Worm (Caenorhabditis elegans) whole organism, L3 larva: Measurements from ENCODE around the gene F13E9.12.
A peak's percentile ranks its signal among the peaks of the same experiment; 100 is the strongest.

Experiments
- ceh-16 ChIP-seq: sonication (generic microtip); optimal IDR thresholded peaks from 2 replicates; lab custom pipeline; 2017; ENCODE audit warnings: missing biosample characterization, missing genetic modification characterization
- ceh-28 ChIP-seq: fragments of 150-350 bp; optimal IDR thresholded peaks from 2 replicates; lab custom pipeline; 2014; ENCODE audit warnings: missing biosample characterization, missing genetic modification reagents, missing genetic modification characterization
- ceh-82 ChIP-seq: fragments of 150-350 bp; optimal IDR thresholded peaks from 2 replicates; lab custom pipeline; 2014; ENCODE audit warnings: missing biosample characterization, missing genetic modification characterization
- egl-27 ChIP-seq: sonication (generic microtip); optimal IDR thresholded peaks from 4 replicates; lab custom pipeline; 2017; ENCODE audit warnings: missing biosample characterization, missing genetic modification reagents, missing genetic modification characterization
- elt-1 ChIP-seq: fragments of 150-350 bp; optimal IDR thresholded peaks from 2 replicates; lab custom pipeline; 2014; ENCODE audit warnings: missing biosample characterization, missing genetic modification characterization
- fkh-10 ChIP-seq: sonication (generic microtip); optimal IDR thresholded peaks from 2 replicates; lab custom pipeline; 2017; ENCODE audit warnings: missing biosample characterization, missing genetic modification reagents, missing genetic modification characterization
- fos-1 ChIP-seq: fragments of 150-350 bp; optimal IDR thresholded peaks from 2 replicates; lab custom pipeline; 2014; ENCODE audit warnings: missing biosample characterization, missing genetic modification characterization
- lin-39 ChIP-seq: fragments of 150-350 bp; optimal IDR thresholded peaks from 2 replicates; lab custom pipeline; 2018; ENCODE audit warnings: missing biosample characterization, missing genetic modification reagents, missing genetic modification characterization
- nhr-11 ChIP-seq: fragments of 150-350 bp; optimal IDR thresholded peaks from 2 replicates; lab custom pipeline; 2014; ENCODE audit warnings: missing biosample characterization, missing genetic modification characterization
- nhr-25 ChIP-seq: sonication (generic microtip); optimal IDR thresholded peaks from 2 replicates; lab custom pipeline; 2017; ENCODE audit warnings: missing biosample characterization, missing genetic modification characterization
- nhr-76 ChIP-seq: fragments of 150-350 bp; sonication (generic microtip); optimal IDR thresholded peaks from 5 replicates; lab custom pipeline; 2014; ENCODE audit warnings: missing biosample characterization, missing genetic modification characterization
- pqm-1 ChIP-seq: fragments of 150-350 bp; optimal IDR thresholded peaks from 2 replicates; lab custom pipeline; 2017; ENCODE audit warnings: missing biosample characterization, missing genetic modification characterization, inconsistent platforms
- ztf-4 ChIP-seq: fragments of 150-350 bp; optimal IDR thresholded peaks from 2 replicates; lab custom pipeline; 2014; ENCODE audit warnings: missing biosample characterization, missing genetic modification characterization

ce11 chrIV:10881230-10881629 lies 6.8 kb upstream of the F13E9.12 start, which contains the start of gene F13E9.13:
- TF ChIP-seq nhr-11 (no peak), ceh-28 (tag; lab: Kevin White, UChicago) (peak; percentile 18), ceh-82 (tag; lab: Kevin White, UChicago) (no peak), ceh-16 (tag; lab: Kevin White, UChicago) (no peak), elt-1 (tag; lab: Kevin White, UChicago) (no peak), ztf-4 (tag; lab: Kevin White, UChicago) (no peak), nhr-25 (tag; lab: Kevin White, UChicago) (no peak), egl-27 (no peak), lin-39 (tag; lab: Kevin White, UChicago) (no peak), fos-1 (tag; lab: Kevin White, UChicago) (no peak), pqm-1 (tag; lab: Kevin White, UChicago) (no peak), fkh-10 (GFP tag; lab: Kevin White, UChicago) (no peak), nhr-76 (tag; lab: Kevin White, UChicago) (no peak)
